Fruit fly (Drosophila melanogaster) whole organism, embryonic: ENCODE measurements around the gene cdi.

Experiments
- Atf3 ChIP-seq: fragments of 200-800 bp; sonication (Bioruptor generic); optimal IDR thresholded peaks from 3 replicates; lab custom pipeline; 2016; ENCODE audit warnings: missing biosample characterization, missing genetic modification characterization
- Bdp1 ChIP-seq: fragments of 200-800 bp; sonication (Bioruptor generic); optimal IDR thresholded peaks from 3 replicates; lab custom pipeline; 2016; ENCODE audit warnings: missing biosample characterization, missing genetic modification characterization
- Blimp-1 ChIP-seq: fragments of 200-800 bp; sonication (Bioruptor generic); optimal IDR thresholded peaks from 3 replicates; lab custom pipeline; 2018; ENCODE audit warnings: missing biosample characterization, missing genetic modification characterization, mild to moderate bottlenecking, moderate library complexity, missing genetic modification reagents
- CG10979 ChIP-seq: fragments of 200-800 bp; sonication (Bioruptor generic); optimal IDR thresholded peaks from 2 replicates; lab custom pipeline; 2018; ENCODE audit warnings: missing biosample characterization, mild to moderate bottlenecking, missing genetic modification characterization, moderate library complexity
- CG11247 ChIP-seq: fragments of 200-800 bp; sonication (Bioruptor generic); IDR thresholded peaks from 2 replicates; pipeline ENCODE4 v1.3.6; 2022; ENCODE audit warnings: missing biosample characterization, missing genetic modification characterization
- CG12769 ChIP-seq: fragments of 200-800 bp; sonication (Bioruptor generic); optimal IDR thresholded peaks from 2 replicates; lab custom pipeline; 2019; ENCODE audit warnings: missing biosample characterization, mild to moderate bottlenecking, missing genetic modification characterization, moderate library complexity
- CG15011 ChIP-seq: fragments of 200-800 bp; sonication (Bioruptor generic); optimal IDR thresholded peaks from 3 replicates; lab custom pipeline; 2018; ENCODE audit warnings: missing biosample characterization, mild to moderate bottlenecking, missing genetic modification characterization
- CG15269 ChIP-seq: fragments of 200-800 bp; sonication (Bioruptor generic); optimal IDR thresholded peaks from 2 replicates; lab custom pipeline; 2018; ENCODE audit warnings: missing biosample characterization, mild to moderate bottlenecking, missing genetic modification characterization, moderate library complexity
- CG1529 ChIP-seq: fragments of 200-800 bp; sonication (Bioruptor generic); optimal IDR thresholded peaks from 3 replicates; lab custom pipeline; 2018; ENCODE audit warnings: missing biosample characterization, missing genetic modification characterization
- CG15479 ChIP-seq: fragments of 200-800 bp; sonication (Bioruptor generic); optimal IDR thresholded peaks from 3 replicates; lab custom pipeline; 2019; ENCODE audit warnings: missing biosample characterization, mild to moderate bottlenecking, missing genetic modification characterization, moderate library complexity
- CG15514 ChIP-seq: fragments of 200-800 bp; sonication (Bioruptor generic); optimal IDR thresholded peaks from 3 replicates; lab custom pipeline; 2017; ENCODE audit warnings: missing biosample characterization, missing genetic modification characterization, mild to moderate bottlenecking, moderate library complexity, missing genetic modification reagents
- CG17612 ChIP-seq: fragments of 200-800 bp; sonication (Bioruptor generic); IDR thresholded peaks from 2 replicates; pipeline ENCODE4 v1.3.6; 2022; ENCODE audit warnings: missing biosample characterization, missing genetic modification characterization
- CG17829 ChIP-seq: fragments of 200-800 bp; optimal IDR thresholded peaks from 2 replicates; lab custom pipeline; 2019; ENCODE audit warnings: missing biosample characterization, mild to moderate bottlenecking, missing genetic modification characterization, moderate library complexity
- CG2199 ChIP-seq: fragments of 200-800 bp; sonication (Bioruptor generic); IDR thresholded peaks from 3 replicates; pipeline ENCODE4 v1.3.6; 2022; ENCODE audit warnings: missing biosample characterization, missing genetic modification characterization
- CG34224 ChIP-seq: fragments of 200-800 bp; sonication (Bioruptor generic); IDR thresholded peaks from 3 replicates; pipeline ENCODE4 v1.3.6; 2022; ENCODE audit warnings: missing biosample characterization, missing genetic modification characterization; ENCODE audit not compliant: partially characterized antibody
- CG3995 ChIP-seq: fragments of 200-800 bp; sonication (Bioruptor generic); optimal IDR thresholded peaks from 3 replicates; lab custom pipeline; 2016; ENCODE audit warnings: missing biosample characterization, missing genetic modification characterization
- CG4404 ChIP-seq: fragments of 200-800 bp; sonication (Bioruptor generic); IDR thresholded peaks from 2 replicates; pipeline ENCODE4 v1.3.6; 2022; ENCODE audit warnings: missing biosample characterization, missing genetic modification characterization
- CG9215 ChIP-seq: fragments of 200-800 bp; sonication (Bioruptor generic); IDR thresholded peaks from 2 replicates; pipeline ENCODE4 v1.3.6; 2022; ENCODE audit warnings: missing biosample characterization, missing genetic modification characterization
- CoRest ChIP-seq: fragments of 200-800 bp; sonication (Bioruptor generic); optimal IDR thresholded peaks from 3 replicates; lab custom pipeline; 2018; ENCODE audit warnings: missing biosample characterization, mild to moderate bottlenecking, missing genetic modification characterization, moderate library complexity
- Dbx ChIP-seq: fragments of 200-800 bp; sonication (Bioruptor generic); IDR thresholded peaks from 3 replicates; pipeline ENCODE4 v1.3.6; 2022; ENCODE audit warnings: missing biosample characterization, missing genetic modification characterization
- Deaf1 ChIP-seq: fragments of 200-800 bp; optimal IDR thresholded peaks from 3 replicates; lab custom pipeline; 2019; ENCODE audit warnings: missing biosample characterization, mild to moderate bottlenecking, missing genetic modification characterization, moderate library complexity
- Dip3 ChIP-seq: fragments of 200-800 bp; sonication (Bioruptor generic); optimal IDR thresholded peaks from 3 replicates; lab custom pipeline; 2016; ENCODE audit warnings: missing biosample characterization, missing genetic modification characterization
- E2f2 ChIP-seq: fragments of 200-800 bp; sonication (Bioruptor generic); IDR thresholded peaks from 2 replicates; pipeline ENCODE4 v1.3.6; 2022; ENCODE audit warnings: missing biosample characterization, missing genetic modification characterization
- Ets65A ChIP-seq: fragments of 200-800 bp; sonication (Bioruptor generic); peaks from one replicate; lab custom pipeline; 2016; ENCODE audit warnings: missing biosample characterization, missing genetic modification characterization
- HLH54F ChIP-seq: fragments of 200-800 bp; sonication (Bioruptor generic); optimal IDR thresholded peaks from 3 replicates; lab custom pipeline; 2016; ENCODE audit warnings: missing biosample characterization, missing genetic modification characterization
- Hmx ChIP-seq: fragments of 200-800 bp; sonication (Bioruptor generic); optimal IDR thresholded peaks from 2 replicates; lab custom pipeline; 2016; ENCODE audit warnings: missing biosample characterization, missing genetic modification characterization
- Hr39 ChIP-seq: fragments of >200 bp; optimal IDR thresholded peaks from 2 replicates; lab custom pipeline; 2017
- Lpt ChIP-seq: fragments of >200 bp; optimal IDR thresholded peaks from 2 replicates; lab custom pipeline; 2018; ENCODE audit warnings: missing biosample characterization, missing genetic modification characterization
- MESR4 ChIP-seq: fragments of 200-800 bp; sonication (Bioruptor generic); optimal IDR thresholded peaks from 2 replicates; lab custom pipeline; 2018; ENCODE audit warnings: missing biosample characterization, mild to moderate bottlenecking, missing genetic modification characterization, moderate library complexity
- NC2β ChIP-seq: fragments of 200-800 bp; sonication (Bioruptor generic); optimal IDR thresholded peaks from 2 replicates; lab custom pipeline; 2016; ENCODE audit warnings: missing biosample characterization, missing genetic modification characterization
- NK7.1 ChIP-seq: fragments of 200-800 bp; sonication (Bioruptor generic); optimal IDR thresholded peaks from 3 replicates; lab custom pipeline; 2016; ENCODE audit warnings: missing biosample characterization, missing genetic modification characterization
- Oli ChIP-seq: fragments of 200-800 bp; sonication (Bioruptor generic); optimal IDR thresholded peaks from 2 replicates; lab custom pipeline; 2018; ENCODE audit warnings: missing biosample characterization, mild to moderate bottlenecking, missing genetic modification characterization, moderate library complexity
- Pdp1 ChIP-seq, 2 experiments: fragments of 200-800 bp; sonication (Bioruptor generic); optimal IDR thresholded peaks; 3 replicates each; lab custom pipeline; 2016; ENCODE audit warnings: missing biosample characterization in 2 of 2, missing genetic modification characterization in 2 of 2, mild to moderate bottlenecking in 1 of 2, moderate library complexity in 1 of 2
- Xrp1 ChIP-seq: fragments of 200-800 bp; sonication (Bioruptor generic); IDR thresholded peaks from 2 replicates; pipeline ENCODE4 v1.3.6; 2022; ENCODE audit warnings: missing biosample characterization, missing genetic modification characterization
- abd-A ChIP-seq: fragments of 200-800 bp; sonication (Bioruptor generic); optimal IDR thresholded peaks from 3 replicates; lab custom pipeline; 2019; ENCODE audit warnings: missing biosample characterization, mild to moderate bottlenecking, missing genetic modification characterization, moderate library complexity
- bcd ChIP-seq: fragments of 200-800 bp; sonication (Bioruptor generic); optimal IDR thresholded peaks from 2 replicates; lab custom pipeline; 2017; ENCODE audit warnings: missing biosample characterization, mild to moderate bottlenecking, missing genetic modification characterization
- cg ChIP-seq: fragments of 200-800 bp; sonication (Bioruptor generic); optimal IDR thresholded peaks from 3 replicates; lab custom pipeline; 2019; ENCODE audit warnings: missing biosample characterization, mild to moderate bottlenecking, missing genetic modification characterization, moderate library complexity
- ci ChIP-seq: fragments of 200-800 bp; sonication (Bioruptor generic); IDR thresholded peaks from 3 replicates; pipeline ENCODE4 v1.3.6; 2022; ENCODE audit warnings: missing biosample characterization, missing genetic modification characterization
- eve ChIP-seq, 2 experiments: fragments of >200 bp; optimal IDR thresholded peaks; 2 replicates each; lab custom pipeline; 2017; ENCODE audit warnings: missing biosample characterization in 2 of 2, missing genetic modification characterization in 2 of 2
- fu2 ChIP-seq: fragments of 200-800 bp; sonication (Bioruptor generic); optimal IDR thresholded peaks from 2 replicates; lab custom pipeline; 2016; ENCODE audit warnings: missing biosample characterization, missing genetic modification characterization
- gcm ChIP-seq: fragments of 200-800 bp; sonication (Bioruptor generic); optimal IDR thresholded peaks from 2 replicates; lab custom pipeline; 2019; ENCODE audit warnings: missing biosample characterization, mild to moderate bottlenecking, missing genetic modification characterization, moderate library complexity
- ham ChIP-seq: fragments of 200-800 bp; sonication (Bioruptor generic); IDR thresholded peaks from 2 replicates; pipeline ENCODE4 v1.3.6; 2022; ENCODE audit warnings: missing biosample characterization, missing genetic modification characterization
- klu ChIP-seq: fragments of 200-800 bp; sonication (Bioruptor generic); IDR thresholded peaks from 2 replicates; pipeline ENCODE4 v1.3.6; 2022; ENCODE audit warnings: missing biosample characterization, missing genetic modification characterization
- kni ChIP-seq: fragments of 200-800 bp; sonication (Bioruptor generic); optimal IDR thresholded peaks from 3 replicates; lab custom pipeline; 2017; ENCODE audit warnings: mild to moderate bottlenecking, missing biosample characterization, missing genetic modification reagents, missing genetic modification characterization
- lov ChIP-seq, 2 experiments: fragments of 200-800 bp in 1 of 2; fragments of >200 bp in 1 of 2; sonication (Bioruptor generic) in 1 of 2; IDR thresholded peaks in 1 of 2; optimal IDR thresholded peaks in 1 of 2; 2 replicates in 1 of 2; 3 replicates in 1 of 2; pipeline versions ENCODE4 v1.3.6 to Lab custom; 2017 to 2022; ENCODE audit warnings: missing biosample characterization in 1 of 2, missing genetic modification characterization in 1 of 2
- sd ChIP-seq: fragments of 200-800 bp; sonication (Bioruptor generic); optimal IDR thresholded peaks from 3 replicates; lab custom pipeline; 2018; ENCODE audit warnings: missing biosample characterization, mild to moderate bottlenecking, missing genetic modification characterization, moderate library complexity
- sens ChIP-seq: fragments of 200-800 bp; sonication (Bioruptor generic); peaks from one replicate; lab custom pipeline; 2016; ENCODE audit warnings: missing biosample characterization, missing genetic modification characterization
- sr ChIP-seq: fragments of 200-800 bp; sonication (Bioruptor generic); IDR thresholded peaks from 3 replicates; pipeline ENCODE4 v1.3.6; 2022; ENCODE audit warnings: missing biosample characterization, missing genetic modification characterization
- sug ChIP-seq: fragments of 200-800 bp; optimal IDR thresholded peaks from 2 replicates; lab custom pipeline; 2019; ENCODE audit warnings: missing biosample characterization, mild to moderate bottlenecking, missing genetic modification characterization, moderate library complexity
- trem ChIP-seq: fragments of 200-800 bp; optimal IDR thresholded peaks from 3 replicates; lab custom pipeline; 2019; ENCODE audit warnings: missing biosample characterization, mild to moderate bottlenecking, missing genetic modification characterization, moderate library complexity
- vvl ChIP-seq: fragments of 200-800 bp; sonication (Bioruptor generic); IDR thresholded peaks from 2 replicates; pipeline ENCODE4 v1.3.6; 2022; ENCODE audit warnings: missing biosample characterization, missing genetic modification characterization

cdi gene

DNA sequence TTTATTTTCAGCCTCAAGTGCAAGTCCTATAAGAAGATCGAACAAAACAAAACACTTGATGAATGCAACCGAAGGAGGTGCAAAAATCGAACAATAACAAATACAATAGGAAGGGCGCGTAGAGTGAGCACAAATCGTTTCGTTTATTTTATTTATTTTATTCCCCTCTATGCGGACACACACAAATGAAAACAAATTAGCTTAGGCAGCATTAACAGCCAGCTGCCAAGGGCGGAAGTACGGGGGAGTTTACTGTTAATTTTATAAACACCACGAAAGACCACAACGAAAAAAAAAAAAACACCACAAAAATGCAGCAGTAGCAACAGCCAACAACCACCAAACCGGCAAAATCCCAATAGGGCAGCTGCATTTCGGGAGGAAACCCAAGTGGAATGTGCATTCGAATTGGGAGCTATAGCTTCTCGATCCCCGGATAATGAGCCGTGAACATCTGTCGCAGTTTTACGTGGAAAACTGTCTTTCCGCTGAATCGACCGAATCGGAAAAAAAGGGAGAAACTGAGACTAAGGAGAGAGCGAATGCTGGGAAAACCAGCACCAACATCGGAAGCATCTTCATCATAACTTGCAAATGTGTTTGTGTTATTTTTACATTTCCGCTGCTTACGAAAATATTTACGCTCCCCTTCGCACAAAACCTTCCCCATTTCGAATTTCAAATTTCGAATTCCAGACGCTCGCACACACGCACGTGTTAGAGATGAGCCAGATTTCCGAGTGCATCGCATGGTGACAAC, 1.5 kb downstream of the cdi start (continued):
- TF ChIP-seq Atf3 (GFP tag; lab: Kevin White, UChicago) (no peak), gcm (GFP tag; lab: Kevin White, UChicago) (peak; percentile 84), ham (GFP tag; lab: Robert Waterston, UW) (no peak), CG11247 (GFP tag; lab: Robert Waterston, UW) (no peak), Lpt (GFP tag; lab: Kevin White, UChicago) (no peak), Ets65A (GFP tag; lab: Kevin White, UChicago) (peak; percentile 47), NK7.1 (GFP tag; lab: Kevin White, UChicago) (no peak), CG34224 (GFP tag; lab: Robert Waterston, UW) (no peak), CG4404 (GFP tag; lab: Robert Waterston, UW) (no peak), CG15011 (no peak), CG10979 (no peak), E2f2 (GFP tag; lab: Robert Waterston, UW) (no peak), NC2β (GFP tag; lab: Kevin White, UChicago) (no peak), bcd (GFP tag; lab: Kevin White, UChicago) (no peak), CG12769 (peak; percentile 19), klu (no peak), trem (tag; lab: Kevin White, UChicago) (no peak), MESR4 (GFP tag; lab: Kevin White, UChicago) (no peak), Xrp1 (GFP tag; lab: Robert Waterston, UW) (no peak), CG17612 (no peak), CG3995 (no peak), CG15479 (GFP tag; lab: Kevin White, UChicago) (no peak), CG15514 (GFP tag; lab: Kevin White, UChicago) (no peak), CG15269 (no peak), Hmx (GFP tag; lab: Kevin White, UChicago) (no peak), CG17829 (tag; lab: Kevin White, UChicago) (no peak), sd (tag; lab: Kevin White, UChicago) (peak; percentile 80), CG9215 (GFP tag; lab: Robert Waterston, UW) (no peak), Hr39 (lab: Kevin White, UChicago) (no peak), lov (optimal IDR thresholded peaks at IDR 0.05; lab: Kevin White, UChicago) (no peak), lov (GFP tag; IDR thresholded peaks at IDR 0.05; lab: Robert Waterston, UW) (no peak), fu2 (GFP tag; lab: Kevin White, UChicago) (no peak), CoRest (tag; lab: Kevin White, UChicago) (no peak), HLH54F (GFP tag; lab: Kevin White, UChicago) (no peak), CG2199 (GFP tag; lab: Robert Waterston, UW) (peak; percentile 54; the same call in 1 of the 3 replicates), sug (tag; lab: Kevin White, UChicago) (no peak), CG1529 (GFP tag; lab: Kevin White, UChicago) (no peak), Oli (tag; lab: Kevin White, UChicago) (no peak)

- TF ChIP-seq Dbx (GFP tag; lab: Robert Waterston, UW) (no peak), Bdp1 (GFP tag; lab: Kevin White, UChicago) (no peak), Blimp-1 (GFP tag; lab: Kevin White, UChicago) (peak; percentile 95), eve (GFP tag; optimal IDR thresholded peaks at IDR 0.05; lab: Kevin White, UChicago) (peak in 1 of 2 experiments; percentile 72), sens (peak; percentile 48), ci (GFP tag; lab: Robert Waterston, UW) (0 out of 3 replicates have a peak, but pooled peaks have one; percentile 57), vvl (peak; percentile 55; the same call in 1 of the 2 replicates), Deaf1 (tag; lab: Kevin White, UChicago) (no peak), CG12769 (peak; percentile 13), sr (GFP tag; lab: Robert Waterston, UW) (peak; percentile 86), Pdp1 (GFP tag; optimal IDR thresholded peaks at IDR 0.05; lab: Kevin White, UChicago) (peak in 1 of 2 experiments; percentile 40), abd-A (peak; percentile 38), cg (GFP tag; lab: Kevin White, UChicago) (peak; percentile 42), Dip3 (GFP tag; lab: Kevin White, UChicago) (no peak), kni (GFP tag; lab: Kevin White, UChicago) (peak; percentile 83)
These were observed 2.3 kb downstream of the cdi start for dm6 chr3R:19091749-19092264.
